Fruit fly (Drosophila melanogaster): ENCODE measurements around the gene CG31915.

Gene CG31915

DNA sequence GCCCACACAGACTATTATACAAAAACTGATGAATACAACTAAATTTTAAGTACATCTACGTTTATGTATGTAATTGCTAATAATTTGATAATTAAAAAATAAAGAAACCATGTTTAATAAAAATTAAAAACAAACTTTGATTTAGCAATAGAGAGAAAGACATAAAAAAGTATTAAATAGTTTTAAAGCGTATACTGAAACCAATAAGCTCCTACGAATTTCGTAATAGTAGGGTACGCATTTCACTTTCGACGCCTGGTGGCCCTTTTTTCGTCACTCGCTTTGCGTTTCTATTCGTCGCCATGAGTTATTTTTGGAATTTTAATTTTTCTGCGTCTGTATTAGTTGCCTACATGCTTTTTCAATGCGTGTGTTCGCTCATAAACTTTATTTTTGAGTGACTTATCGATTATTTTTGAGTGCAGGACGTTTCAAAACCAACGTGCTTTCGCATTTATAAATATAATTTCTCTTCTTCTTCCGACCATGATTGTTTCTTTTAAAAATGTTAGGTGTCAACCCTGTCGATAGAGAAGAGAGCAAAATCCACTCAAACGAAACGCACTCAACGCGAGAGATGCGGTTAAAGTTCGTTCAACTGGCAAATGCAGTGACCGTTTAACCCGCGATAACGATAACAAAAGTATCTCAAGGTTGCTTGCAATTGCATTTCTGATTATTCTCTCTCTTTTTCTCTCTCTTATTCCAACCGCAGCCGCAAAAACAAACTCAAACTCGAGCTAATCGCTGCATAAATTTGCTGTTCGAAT lies 18.8 kb downstream of the CG31915 start, which contains the start of gene Oscillin (continued):
- TF ChIP-seq CG17612 (GFP tag; IDR thresholded peaks at IDR 0.05) (peak; percentile 54; the same call in 1 of the 2 replicates), crp (GFP tag; optimal IDR thresholded peaks at IDR 0.05) (peak in 1 of 2 experiments; percentile 33), CG1603 (tag; optimal IDR thresholded peaks at IDR 0.05) (no peak), Dref (GFP tag; IDR thresholded peaks at IDR 0.05) (no peak), run (tag; optimal IDR thresholded peaks at IDR 0.05) (no peak), en (GFP tag; optimal IDR thresholded peaks at IDR 0.05) (no peak), ftz-f1 (GFP tag; optimal IDR thresholded peaks at IDR 0.05) (no peak), phol (tag; optimal IDR thresholded peaks at IDR 0.05) (peak; percentile 89), Hmx (GFP tag; optimal IDR thresholded peaks at IDR 0.05) (peak; percentile 56), sd (tag; optimal IDR thresholded peaks at IDR 0.05) (peak; percentile 91), slbo (GFP tag; IDR thresholded peaks at IDR 0.05) (peak; percentile 79), tx (GFP tag; optimal IDR thresholded peaks at IDR 0.05) (peak; percentile 48), zen2 (GFP tag; IDR thresholded peaks at IDR 0.05; ENCODE audit: partially characterized antibody) (peak; percentile 89), CG18262 (tag; optimal IDR thresholded peaks at IDR 0.05) (peak; percentile 93), sna (GFP tag; IDR thresholded peaks at IDR 0.05; ENCODE audit: partially characterized antibody) (peak; percentile 91), Usf (GFP tag; optimal IDR thresholded peaks at IDR 0.05) (no peak), CG9727 (GFP tag; optimal IDR thresholded peaks at IDR 0.05) (peak; percentile 88), CG7745 (tag; optimal IDR thresholded peaks at IDR 0.05) (peak; percentile 93), hb (GFP tag; IDR thresholded peaks at IDR 0.05; ENCODE audit: partially characterized antibody) (peak; percentile 84), mam (GFP tag; optimal IDR thresholded peaks at IDR 0.05) (peak; percentile 41), pan (optimal IDR thresholded peaks at IDR 0.05) (no peak), pan (GFP tag; optimal IDR thresholded peaks at IDR 0.05 in 1 of 2, IDR thresholded peaks at IDR 0.05 in 1 of 2) (peak in 1 of 2 experiments; percentile 92), CG31388 (GFP tag; optimal IDR thresholded peaks at IDR 0.05) (peak; percentile 31), gsb (GFP tag; IDR thresholded peaks at IDR 0.05) (peak; percentile 66), CG7786 (GFP tag; optimal IDR thresholded peaks at IDR 0.05) (no peak), emc (GFP tag; optimal IDR thresholded peaks at IDR 0.05) (no peak), Aef1 (GFP tag; IDR thresholded peaks at IDR 0.05) (peak; percentile 57), HmgZ (tag; optimal IDR thresholded peaks at IDR 0.05) (peak; percentile 70), CG42726 (GFP tag; IDR thresholded peaks at IDR 0.05; ENCODE audit: partially characterized antibody) (no peak), CG13424 (tag; optimal IDR thresholded peaks at IDR 0.05) (no peak), PHDP (tag; optimal IDR thresholded peaks at IDR 0.05) (no peak), CG8924 (tag; optimal IDR thresholded peaks at IDR 0.05) (peak; percentile 84), dysf (GFP tag; IDR thresholded peaks at IDR 0.05) (peak; percentile 81), zf30C (GFP tag; optimal IDR thresholded peaks at IDR 0.05) (no peak), bbx (GFP tag; IDR thresholded peaks at IDR 0.05; ENCODE audit: partially characterized antibody) (peak; percentile 93), CG17802 (tag; optimal IDR thresholded peaks at IDR 0.05) (peak; percentile 31), fd102C (GFP tag; optimal IDR thresholded peaks at IDR 0.05) (no peak), amos (GFP tag; IDR thresholded peaks at IDR 0.05; ENCODE audit: partially characterized antibody) (peak; percentile 22; the same call in 1 of the 2 replicates), vvl (GFP tag; IDR thresholded peaks at IDR 0.05) (peak; percentile 94), Dad (GFP tag; optimal IDR thresholded peaks at IDR 0.05) (peak; percentile 13), Hr39 (optimal IDR thresholded peaks at IDR 0.05) (no peak), CG15479 (GFP tag; optimal IDR thresholded peaks at IDR 0.05) (no peak), CG8281 (tag; optimal IDR thresholded peaks at IDR 0.05) (peak; percentile 49), Myb (GFP tag; optimal IDR thresholded peaks at IDR 0.05) (no peak), ATbp (GFP tag; optimal IDR thresholded peaks at IDR 0.05) (no peak), Doc3 (GFP tag; IDR thresholded peaks at IDR 0.05; ENCODE audit: partially characterized antibody) (peak; percentile 45; the same call in 2 of the 3 replicates), D19B (GFP tag; optimal IDR thresholded peaks at IDR 0.05) (peak; percentile 72), CG16863 (GFP tag; optimal IDR thresholded peaks at IDR 0.05) (no peak), dmrt11E (tag; optimal IDR thresholded peaks at IDR 0.05) (peak; percentile 71)
